Worm (Caenorhabditis elegans): ENCODE measurements around the gene npax-3.

The npax-3 gene

ce11 chrIV:10821672-10822304 is 6.2 kb downstream of the npax-3 start (continued):
- TF ChIP-seq B0019.2 (GFP tag; conservative IDR thresholded peaks at IDR 0.05) (0 out of 2 replicates have a peak, but pooled peaks have one; percentile 34), snpc-4 (GFP tag; optimal IDR thresholded peaks at IDR 0.05) (peak; percentile 19), snpc-4 (tag; optimal IDR thresholded peaks at IDR 0.05) (peak in 3 of 4 experiments; percentile 38 to 47 (median 42)), ztf-3 (GFP tag; optimal IDR thresholded peaks at IDR 0.05) (no peak), ekl-4 (GFP tag; IDR thresholded peaks at IDR 0.05) (no peak), B0035.1 (tag; optimal IDR thresholded peaks at IDR 0.05) (no peak), pha-4 (tag; optimal IDR thresholded peaks at IDR 0.05) (no peak), C17E4.6 (GFP tag; IDR thresholded peaks at IDR 0.05) (no peak), lsy-27 (tag; optimal IDR thresholded peaks at IDR 0.05; ENCODE audit: borderline replicate concordance, insufficient read depth) (no peak), lag-1 (GFP tag; IDR thresholded peaks at IDR 0.05) (no peak), hmg-1.2 (GFP tag; IDR thresholded peaks at IDR 0.05) (peak; percentile 72), gei-17 (GFP tag; optimal IDR thresholded peaks at IDR 0.05) (peak; percentile 44), lin-26 (GFP tag; IDR thresholded peaks at IDR 0.05) (no peak; the same call in 1 of the 2 replicates), ceh-100 (GFP tag; IDR thresholded peaks at IDR 0.05) (no peak), pbrm-1 (GFP tag; IDR thresholded peaks at IDR 0.05) (peak; percentile 56), let-607 (tag; optimal IDR thresholded peaks at IDR 0.05) (no peak), hlh-26 (GFP tag; conservative IDR thresholded peaks at IDR 0.05) (no peak), F49E8.2 (tag; optimal IDR thresholded peaks at IDR 0.05; ENCODE audit: insufficient read depth) (no peak), rpc-1 (optimal IDR thresholded peaks at IDR 0.05) (no peak), rpc-1 (tag; optimal IDR thresholded peaks at IDR 0.05) (no peak), ztf-26 (tag; optimal IDR thresholded peaks at IDR 0.05) (peak; percentile 12), hrde-1 (tag; optimal IDR thresholded peaks at IDR 0.05; ENCODE audit: borderline replicate concordance) (no peak), B0336.3 (GFP tag; IDR thresholded peaks at IDR 0.05) (peak; percentile 82), nhr-120 (GFP tag; IDR thresholded peaks at IDR 0.05) (no peak), nfyb-1 (GFP tag; IDR thresholded peaks at IDR 0.05) (peak; percentile 60; the same call in 1 of the 2 replicates), Y56A3A.18 (GFP tag; IDR thresholded peaks at IDR 0.05) (0 out of 2 replicates have a peak, but pooled peaks have one; percentile 40), tlf-1 (GFP tag; optimal IDR thresholded peaks at IDR 0.05) (peak; percentile 37), madf-3 (GFP tag; IDR thresholded peaks at IDR 0.05) (no peak), sea-2 (GFP tag; IDR thresholded peaks at IDR 0.05) (no peak), Y53G8AR.9 (GFP tag; conservative IDR thresholded peaks at IDR 0.05) (0 out of 2 replicates have a peak, but pooled peaks have one; percentile 27), ztf-18 (tag; optimal IDR thresholded peaks at IDR 0.05) (peak; percentile 47), aptf-2 (GFP tag; conservative IDR thresholded peaks at IDR 0.05) (0 out of 2 replicates have a peak, but pooled peaks have one; percentile 10), F33H1.4 (GFP tag; IDR thresholded peaks at IDR 0.05) (no peak), bed-1 (GFP tag; IDR thresholded peaks at IDR 0.05) (no peak), B0261.1 (tag; optimal IDR thresholded peaks at IDR 0.05) (no peak), C06A6.2 (GFP tag; conservative IDR thresholded peaks at IDR 0.05) (no peak), unc-130 (GFP tag; optimal IDR thresholded peaks at IDR 0.05) (no peak), egl-18 (GFP tag; IDR thresholded peaks at IDR 0.05) (no peak), repo-1 (tag; optimal IDR thresholded peaks at IDR 0.05) (peak; percentile 9), cebp-1 (GFP tag; IDR thresholded peaks at IDR 0.05) (peak; percentile 45), cebp-1 (tag; optimal IDR thresholded peaks at IDR 0.05) (peak; percentile 73), Y67H2A.10 (GFP tag; conservative IDR thresholded peaks at IDR 0.05) (no peak), snpc-1.1 (tag; optimal IDR thresholded peaks at IDR 0.05; ENCODE audit: insufficient read depth) (no peak), lin-35 (GFP tag; optimal IDR thresholded peaks at IDR 0.05) (peak in 1 of 3 experiments; percentile 52), aptf-3 (GFP tag; IDR thresholded peaks at IDR 0.05) (no peak), xnd-1 (tag; optimal IDR thresholded peaks at IDR 0.05) (no peak), zim-3 (tag; optimal IDR thresholded peaks at IDR 0.05) (no peak)

Data from whole organism, young adult.